Fruit fly (Drosophila melanogaster) whole organism, larva: ENCODE results near the gene ro.

Source experiments
- noc ChIP-seq: fragments of 200-800 bp; sonication (Bioruptor generic); optimal IDR thresholded peaks from 3 replicates; lab custom pipeline; 2019; ENCODE audit warnings: missing biosample characterization, mild to moderate bottlenecking, missing genetic modification characterization, moderate library complexity

The ro gene

dm6 chr3R:26890499-26890898, 9.5 kb upstream of the ro start:
- TF ChIP-seq noc, result no peak

dm6 chr3R:26890088-26890487, 9.1 kb upstream of the ro start:
- TF ChIP-seq noc, result no peak

dm6 chr3R:26888086-26888724, 7.2 kb upstream of the ro start:
- no peak for TF ChIP-seq noc

- no peak for TF ChIP-seq noc
These were observed 6.2 kb upstream of the ro start for dm6 chr3R:26887155-26887554.

dm6 chr3R:26886283-26886689, 5.3 kb upstream of the ro start:
- TF ChIP-seq noc, result peak; percentile 65

- no peak for TF ChIP-seq noc
These were observed 4.2 kb upstream of the ro start for dm6 chr3R:26885192-26885591.

dm6 chr3R:26883015-26883292, 2.0 kb upstream of the ro start:
- TF ChIP-seq noc, result no peak

dm6 chr3R:26882230-26883014, 1.5 kb upstream of the ro start:
- TF ChIP-seq noc, result no peak

dm6 chr3R:26876851-26877250, 4.1 kb downstream of the ro start:
- no peak for TF ChIP-seq noc

dm6 chr3R:26876432-26876831, 4.5 kb downstream of the ro start, which contains the start of gene CG5500:
TSS of gene CG5500 (plus strand) at chr3R:26876630.
- TF ChIP-seq noc, result no peak

- peak; percentile 67 for TF ChIP-seq noc
These were observed 5.4 kb downstream of the ro start, which contains the start of gene Rb97D for dm6 chr3R:26875544-26876027. TSS of gene Rb97D (minus strand) at chr3R:26875742.

- no peak for TF ChIP-seq noc
These were observed 9.1 kb downstream of the ro start, which contains the start of gene SPARC for dm6 chr3R:26871852-26872251. TSS of gene SPARC (minus strand) at chr3R:26871995.

dm6 chr3R:26871061-26871460, 9.9 kb downstream of the ro start:
- TF ChIP-seq noc, result no peak

- TF ChIP-seq noc, result no peak
These were observed 10.5 kb downstream of the ro start for dm6 chr3R:26870494-26870893.

- no peak for TF ChIP-seq noc
These were observed 11.5 kb downstream of the ro start for dm6 chr3R:26869431-26869830.

- no peak for TF ChIP-seq noc
These were observed 13.4 kb downstream of the ro start for dm6 chr3R:26867457-26868044.

- TF ChIP-seq noc, result peak; percentile 72
These were observed 14.2 kb downstream of the ro start, which contains the start of the genes ball and His2Av for dm6 chr3R:26866577-26867456. TSS of gene ball (minus strand) at chr3R:26866807. TSS of gene His2Av (plus strand) at chr3R:26866929.
